Worm (Caenorhabditis elegans) whole organism, L4 larva: ENCODE measurements around the gene str-1.

ENCODE experiments used
- D1046.2 ChIP-seq: fragments of 200-800 bp; sonication (Bioruptor generic); IDR thresholded peaks from 2 replicates; pipeline ENCODE4 v1.3.6; 2022; ENCODE audit warnings: missing genetic modification characterization, missing compliant biosample characterization
- T26A8.4 ChIP-seq: fragments of 200-800 bp; sonication (Bioruptor generic); IDR thresholded peaks from 2 replicates; pipeline ENCODE4 v1.3.6; 2022; ENCODE audit warnings: missing genetic modification characterization, missing compliant biosample characterization
- Y75B8A.6 ChIP-seq: fragments of 200-800 bp; sonication (Bioruptor generic); IDR thresholded peaks from 2 replicates; pipeline ENCODE4 v1.3.6; 2022; ENCODE audit warnings: missing genetic modification reagents, missing genetic modification characterization, missing compliant biosample characterization
- ZK337.2 ChIP-seq: fragments of 200-800 bp; sonication (Bioruptor generic); IDR thresholded peaks from 2 replicates; pipeline ENCODE4 v1.3.6; 2022; ENCODE audit warnings: missing genetic modification reagents, missing genetic modification characterization, missing compliant biosample characterization
- aha-1 ChIP-seq: fragments of 150-350 bp; peaks from one replicate; lab custom pipeline; 2014; ENCODE audit warnings: missing biosample characterization, missing genetic modification characterization
- daf-16 ChIP-seq, 3 experiments: sonication (generic microtip); optimal IDR thresholded peaks; 2 replicates each; lab custom pipeline; 2016 to 2017; ENCODE audit warnings: missing genetic modification characterization in 3 of 3, missing genetic modification reagents in 3 of 3, mild to moderate bottlenecking in 2 of 3, missing compliant biosample characterization in 2 of 3, missing biosample characterization in 1 of 3, moderate library complexity in 1 of 3
- dve-1 ChIP-seq: sonication (generic microtip); optimal IDR thresholded peaks from 2 replicates; lab custom pipeline; 2017; ENCODE audit warnings: antibody characterized with exemption, mild to moderate bottlenecking, missing genetic modification characterization, missing compliant biosample characterization; ENCODE audit not compliant: insufficient read depth
- hmg-1.1 ChIP-seq: fragments of 200-800 bp; sonication (Bioruptor generic); IDR thresholded peaks from 2 replicates; pipeline ENCODE4 v1.3.6; 2022; ENCODE audit warnings: missing genetic modification reagents, missing genetic modification characterization, missing compliant biosample characterization
- lin-13 ChIP-seq: fragments of 150-350 bp; optimal IDR thresholded peaks from 2 replicates; lab custom pipeline; 2014; ENCODE audit warnings: missing biosample characterization, missing genetic modification reagents, missing genetic modification characterization
- lin-39 ChIP-seq: fragments of 150-350 bp; optimal IDR thresholded peaks from 2 replicates; lab custom pipeline; 2014; ENCODE audit warnings: missing biosample characterization, missing genetic modification reagents, missing genetic modification characterization
- nhr-48 ChIP-seq: sonication (generic microtip); optimal IDR thresholded peaks from 2 replicates; lab custom pipeline; 2016; ENCODE audit warnings: mild to moderate bottlenecking, missing genetic modification characterization, missing compliant biosample characterization
- nhr-6 ChIP-seq: fragments of 150-350 bp; optimal IDR thresholded peaks from 2 replicates; lab custom pipeline; 2014; ENCODE audit warnings: missing biosample characterization, missing genetic modification characterization
- pqm-1 ChIP-seq: sonication (generic microtip); optimal IDR thresholded peaks from 2 replicates; lab custom pipeline; 2017; ENCODE audit warnings: missing biosample characterization, missing genetic modification characterization
- tra-1 ChIP-seq: fragments of 200-800 bp; sonication (Bioruptor generic); IDR thresholded peaks from 2 replicates; pipeline ENCODE4 v1.3.6; 2022; ENCODE audit warnings: missing genetic modification reagents, missing genetic modification characterization, missing compliant biosample characterization
- unc-130 ChIP-seq: sonication (generic microtip); optimal IDR thresholded peaks from 2 replicates; lab custom pipeline; 2016; ENCODE audit warnings: missing genetic modification reagents, missing genetic modification characterization, missing compliant biosample characterization
- unc-62 ChIP-seq, 3 experiments: fragments of 150-350 bp in 1 of 3; sonication (generic microtip); optimal IDR thresholded peaks in 2 of 3; peaks in 1 of 3; 1 replicate in 1 of 3; 2 replicates in 2 of 3; lab custom pipeline; 2014 to 2017; ENCODE audit warnings: missing biosample characterization in 3 of 3, missing genetic modification characterization in 3 of 3, missing genetic modification reagents in 3 of 3, missing genotype in 1 of 3

The str-1 gene

DNA sequence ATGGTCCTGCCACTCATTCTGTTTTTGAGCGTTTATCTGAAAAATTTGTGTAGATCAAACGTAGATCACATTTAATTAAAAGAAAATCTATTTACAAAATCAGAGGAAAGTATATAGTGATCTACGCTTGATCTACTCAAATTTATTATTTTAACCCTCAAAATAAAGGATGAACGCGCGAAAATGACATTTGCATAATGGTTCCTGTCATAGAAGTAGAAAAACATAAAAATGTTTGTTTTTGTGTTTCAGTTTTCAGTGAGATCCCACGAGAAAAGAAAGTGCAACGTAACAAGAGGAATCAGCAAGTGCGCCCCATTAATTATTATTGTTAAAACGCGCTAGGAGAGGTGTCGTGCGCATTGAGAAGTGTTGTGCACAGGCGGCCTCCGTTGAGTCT is 37.7 kb downstream of the str-1 start:
- peak in 1 of 2 experiments; percentile 54 for TF ChIP-seq unc-62 (GFP tag; optimal IDR thresholded peaks at IDR 0.05 in 1 of 2; lab: Kevin White, UChicago)
- TF ChIP-seq unc-62 (tag; optimal IDR thresholded peaks at IDR 0.05; lab: Kevin White, UChicago), result no peak
- no peak for TF ChIP-seq Y75B8A.6 (GFP tag; lab: Robert Waterston, UW)
- no peak for TF ChIP-seq tra-1 (GFP tag; lab: Robert Waterston, UW)
- no peak for TF ChIP-seq hmg-1.1 (GFP tag; lab: Robert Waterston, UW)

DNA sequence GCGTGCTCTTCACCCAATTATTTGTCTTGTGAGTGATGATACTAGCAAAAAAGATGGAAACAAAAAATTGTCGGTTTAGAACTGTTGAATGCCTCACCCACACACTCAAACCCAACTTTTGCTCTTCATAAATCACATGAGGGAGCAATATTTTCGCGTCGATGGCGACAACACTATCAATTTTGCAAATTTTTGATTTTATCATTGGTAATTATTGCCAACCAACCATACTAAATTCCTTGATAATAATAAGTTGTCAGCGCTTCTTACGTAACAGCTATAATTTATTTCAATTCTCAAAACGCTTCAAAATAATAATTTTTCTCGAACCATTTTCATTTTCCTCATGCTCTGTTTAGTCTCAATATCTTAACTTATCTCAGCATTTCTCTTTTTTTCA is 39.2 kb downstream of the str-1 start:
- TF ChIP-seq daf-16 (GFP tag; optimal IDR thresholded peaks at IDR 0.05; lab: Kevin White, UChicago) (no peak), daf-16 (tag; optimal IDR thresholded peaks at IDR 0.05; lab: Kevin White, UChicago) (peak; percentile 50), pqm-1 (tag; lab: Kevin White, UChicago) (peak; percentile 58), nhr-48 (tag; lab: Kevin White, UChicago) (no peak), D1046.2 (GFP tag; lab: Robert Waterston, UW) (no peak)

DNA sequence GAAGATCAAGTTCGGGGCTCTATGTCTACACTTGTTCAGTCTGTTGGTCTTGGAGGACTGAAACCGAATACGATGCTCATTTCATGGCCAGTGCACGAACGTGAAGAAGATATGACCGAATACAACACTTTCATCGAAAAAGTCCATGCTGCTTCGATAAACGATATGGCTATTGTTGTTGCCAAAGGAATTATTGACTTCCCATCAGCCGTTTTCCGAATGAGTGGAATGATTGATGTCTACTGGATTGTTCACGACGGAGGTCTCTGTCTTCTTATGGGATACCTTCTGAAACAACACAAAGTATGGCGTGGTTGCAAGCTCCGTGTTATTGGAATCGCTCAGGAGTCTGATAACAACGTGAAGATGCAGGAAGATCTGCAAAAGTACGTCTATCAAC is 42.6 kb downstream of the str-1 start:
- no peak for TF ChIP-seq lin-39 (tag; lab: Kevin White, UChicago)
- peak; percentile 74 for TF ChIP-seq aha-1 (tag; lab: Kevin White, UChicago)
- TF ChIP-seq unc-62 (GFP tag; optimal IDR thresholded peaks at IDR 0.05 in 1 of 2; lab: Kevin White, UChicago), result peak in 1 of 2 experiments; percentile 89
- TF ChIP-seq unc-62 (tag; optimal IDR thresholded peaks at IDR 0.05; lab: Kevin White, UChicago), result no peak
- no peak for TF ChIP-seq unc-130 (GFP tag; lab: Kevin White, UChicago)
- TF ChIP-seq T26A8.4, result no peak
- TF ChIP-seq nhr-6 (tag; lab: Kevin White, UChicago), result no peak
- TF ChIP-seq, all 104 proteins: peak for 2

DNA sequence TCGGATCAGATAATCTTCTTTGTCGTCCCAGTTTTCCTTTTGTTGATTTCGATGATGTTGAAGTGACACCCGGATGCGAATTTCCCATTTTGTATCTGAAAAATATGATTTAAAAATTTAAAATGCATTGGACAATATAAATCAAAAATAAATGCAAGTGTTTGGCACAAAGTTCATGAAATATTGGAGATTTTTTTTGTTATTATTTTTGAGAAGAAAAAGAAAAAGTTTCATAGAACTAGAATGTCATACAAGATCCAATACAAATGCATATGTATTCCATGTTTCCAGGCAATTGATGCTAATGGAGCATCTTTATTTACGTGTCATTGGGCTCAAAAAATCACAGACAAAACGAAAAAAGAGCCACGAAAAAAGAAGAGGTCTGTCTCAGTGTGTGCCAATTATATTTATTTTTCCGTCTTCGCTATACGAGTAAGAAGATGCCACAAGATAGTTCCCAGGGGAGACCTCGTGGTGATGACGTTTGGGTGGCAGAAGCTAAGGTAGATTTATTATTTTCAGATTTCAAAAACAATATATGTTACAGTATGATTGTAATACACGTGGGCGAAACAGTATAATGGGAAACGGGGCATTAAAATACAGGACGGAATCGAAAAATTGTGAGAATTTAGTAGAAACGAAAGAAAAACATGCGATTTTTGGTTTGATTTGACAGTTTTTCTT is 46.0 kb downstream of the str-1 start, which contains the start of the genes glb-23 and R13A1.1:
Gene glb-23 (minus strand): TSS at position 101 of the 690 bp plus-strand sequence.
Gene R13A1.1 (plus strand): TSS at position 640 of the 690 bp plus-strand sequence.
- TF ChIP-seq lin-13 (GFP tag; lab: Kevin White, UChicago), result no peak
- TF ChIP-seq dve-1 (tag; lab: Kevin White, UChicago), result no peak

DNA sequence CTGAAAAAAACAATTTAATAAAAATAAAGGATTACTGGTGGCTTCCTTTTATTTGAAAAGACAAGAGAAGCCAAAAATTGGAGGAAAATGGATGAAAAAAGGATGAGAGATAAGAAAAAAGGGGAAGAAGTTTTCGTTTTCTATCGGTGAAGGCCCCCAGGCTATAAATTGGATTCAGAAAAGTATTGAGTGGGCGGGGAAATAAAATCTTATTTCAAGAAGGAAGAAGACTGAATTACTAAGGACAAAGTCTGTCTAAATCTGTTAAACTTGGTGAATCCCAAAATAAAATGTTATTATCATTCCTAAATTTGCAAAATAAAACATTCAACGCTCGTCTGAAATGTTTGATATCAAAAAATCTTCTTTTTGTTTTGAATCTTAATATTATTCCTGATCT is 48.5 kb downstream of the str-1 start:
- TF ChIP-seq aha-1 (tag; lab: Kevin White, UChicago) (peak; percentile 56), ZK337.2 (no peak)
